Worm (Caenorhabditis elegans): ENCODE measurements around the gene ttbk-2.2.
"Not testable (repeated sequence)": the region's sequence is repeated elsewhere in the genome, so short reads cannot be mapped to it uniquely, and the experiment has no call there.

ttbk-2.2 gene

ce11 chrIV:5045389-5045788 is 21.4 kb downstream of the ttbk-2.2 start, which contains the start of gene hot-9:
Gene hot-9 (minus strand): TSS chrIV:5045489.
- TF ChIP-seq klf-2 (GFP tag; conservative IDR thresholded peaks at IDR 0.05) = no peak

- TF ChIP-seq tab-1 (GFP tag; IDR thresholded peaks at IDR 0.05) (peak; percentile 80; the same call in 1 of the 2 replicates), ref-1 (GFP tag; conservative IDR thresholded peaks at IDR 0.05) (no peak; the same call in 1 of the 2 replicates), T22C8.4 (GFP tag; IDR thresholded peaks at IDR 0.05) (no peak; the same call in none of the 2 replicates), flt-1 (GFP tag; IDR thresholded peaks at IDR 0.05) (peak; percentile 85), med-1 (GFP tag; optimal IDR thresholded peaks at IDR 0.05; ENCODE audit: insufficient read depth) (peak; percentile 52), ztf-29 (GFP tag; IDR thresholded peaks at IDR 0.05) (no peak), ztf-23 (GFP tag; IDR thresholded peaks at IDR 0.05) (peak; percentile 63; the same call in 1 of the 2 replicates), klf-2 (GFP tag; conservative IDR thresholded peaks at IDR 0.05) (no peak), cog-1 (tag; optimal IDR thresholded peaks at IDR 0.05) (no peak)
Observed at ce11 chrIV:5038744-5039143, 28.0 kb downstream of the ttbk-2.2 start.

- no peak for TF ChIP-seq ref-1 (GFP tag; conservative IDR thresholded peaks at IDR 0.05)
- no peak for TF ChIP-seq T22C8.4 (GFP tag; IDR thresholded peaks at IDR 0.05)
- TF ChIP-seq cog-1 (tag; optimal IDR thresholded peaks at IDR 0.05) = no peak
- no peak for TF ChIP-seq flt-1 (GFP tag; IDR thresholded peaks at IDR 0.05)
- no peak for TF ChIP-seq ztf-23 (GFP tag; IDR thresholded peaks at IDR 0.05)
- TF ChIP-seq klf-2 (GFP tag; conservative IDR thresholded peaks at IDR 0.05) = no peak
- no peak for TF ChIP-seq med-1 (GFP tag; optimal IDR thresholded peaks at IDR 0.05; ENCODE audit: insufficient read depth)
- no peak for TF ChIP-seq tab-1 (GFP tag; IDR thresholded peaks at IDR 0.05)
- TF ChIP-seq ztf-29 (GFP tag; IDR thresholded peaks at IDR 0.05) = no peak
Observed at ce11 chrIV:5037489-5037888, 29.3 kb downstream of the ttbk-2.2 start, which contains the start of gene C09B9.1. Gene C09B9.1 (plus strand): TSS chrIV:5037789.

- TF ChIP-seq tab-1 (GFP tag; IDR thresholded peaks at IDR 0.05) = no peak
- TF ChIP-seq flt-1 (GFP tag; IDR thresholded peaks at IDR 0.05) = no peak
- TF ChIP-seq T22C8.4 (GFP tag; IDR thresholded peaks at IDR 0.05) = no peak
- TF ChIP-seq med-1 (GFP tag; optimal IDR thresholded peaks at IDR 0.05; ENCODE audit: insufficient read depth) = no peak
- TF ChIP-seq klf-2 (GFP tag; conservative IDR thresholded peaks at IDR 0.05) = no peak
- TF ChIP-seq ztf-23 (GFP tag; IDR thresholded peaks at IDR 0.05) = no peak
- no peak for TF ChIP-seq cog-1 (tag; optimal IDR thresholded peaks at IDR 0.05)
- TF ChIP-seq ref-1 (GFP tag; conservative IDR thresholded peaks at IDR 0.05) = no peak
- TF ChIP-seq ztf-29 (GFP tag; IDR thresholded peaks at IDR 0.05) = no peak
Observed at ce11 chrIV:5033276-5033675, 33.5 kb downstream of the ttbk-2.2 start, which contains the start of gene C09B9.4. Gene C09B9.4 (minus strand): TSS chrIV:5033376.

- no peak for TF ChIP-seq ztf-23 (GFP tag; IDR thresholded peaks at IDR 0.05)
Observed at ce11 chrIV:5031346-5031745, 35.4 kb downstream of the ttbk-2.2 start.

- TF ChIP-seq ztf-23 (GFP tag; IDR thresholded peaks at IDR 0.05) (no peak), cog-1 (tag; optimal IDR thresholded peaks at IDR 0.05) (no peak), med-1 (GFP tag; optimal IDR thresholded peaks at IDR 0.05; ENCODE audit: insufficient read depth) (no peak), flt-1 (GFP tag; IDR thresholded peaks at IDR 0.05) (no peak), T22C8.4 (GFP tag; IDR thresholded peaks at IDR 0.05) (no peak), ref-1 (GFP tag; conservative IDR thresholded peaks at IDR 0.05) (no peak), ztf-29 (GFP tag; IDR thresholded peaks at IDR 0.05) (no peak), tab-1 (GFP tag; IDR thresholded peaks at IDR 0.05) (no peak), klf-2 (GFP tag; conservative IDR thresholded peaks at IDR 0.05) (no peak)
Observed at ce11 chrIV:5028978-5029377, 37.8 kb downstream of the ttbk-2.2 start, which contains the start of the genes best-6 and C09B9.2. Gene best-6 (minus strand): TSS chrIV:5029078. Gene C09B9.2 (plus strand): TSS chrIV:5029291.

ce11 chrIV:5025646-5026045 is 41.1 kb downstream of the ttbk-2.2 start, which contains the start of gene C09B9.85:
Gene C09B9.85 (minus strand): TSS chrIV:5025746.
- TF ChIP-seq tab-1 (GFP tag; IDR thresholded peaks at IDR 0.05) (no peak), med-1 (GFP tag; optimal IDR thresholded peaks at IDR 0.05; ENCODE audit: insufficient read depth) (no peak), klf-2 (GFP tag; conservative IDR thresholded peaks at IDR 0.05) (no peak), ztf-23 (GFP tag; IDR thresholded peaks at IDR 0.05) (no peak), ztf-29 (GFP tag; IDR thresholded peaks at IDR 0.05) (no peak), cog-1 (tag; optimal IDR thresholded peaks at IDR 0.05) (no peak), T22C8.4 (GFP tag; IDR thresholded peaks at IDR 0.05) (no peak), flt-1 (GFP tag; IDR thresholded peaks at IDR 0.05) (no peak), ref-1 (GFP tag; conservative IDR thresholded peaks at IDR 0.05) (no peak)

DNA sequence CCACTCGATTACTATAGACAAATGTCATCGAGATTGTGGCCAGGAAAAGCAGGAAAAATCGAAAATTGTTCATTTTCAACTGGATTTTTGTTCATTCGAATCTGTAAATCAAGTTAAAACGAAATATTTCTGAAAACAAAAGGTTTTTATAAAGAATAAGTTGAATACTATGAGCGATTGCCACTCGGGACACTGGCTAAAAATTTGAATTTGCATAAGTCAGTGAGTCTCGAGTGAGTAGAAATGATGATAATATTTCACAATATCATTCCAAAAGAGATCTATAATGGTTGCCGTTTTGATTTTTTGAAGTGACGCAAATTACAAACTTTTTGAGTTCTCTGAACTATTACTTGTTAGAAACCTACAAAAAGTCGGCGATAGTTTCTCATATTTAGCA is 46.3 kb downstream of the ttbk-2.2 start, which contains the start of gene T28H11.8:
TSS of gene T28H11.8 (minus strand) at position 101 of the 400 bp plus-strand sequence.
- no peak for TF ChIP-seq cog-1 (tag; optimal IDR thresholded peaks at IDR 0.05)
- no peak for TF ChIP-seq ref-1 (GFP tag; conservative IDR thresholded peaks at IDR 0.05)
- TF ChIP-seq med-1 (GFP tag; optimal IDR thresholded peaks at IDR 0.05; ENCODE audit: insufficient read depth) = no peak
- no peak for TF ChIP-seq ztf-29 (GFP tag; IDR thresholded peaks at IDR 0.05)
- TF ChIP-seq ztf-23 (GFP tag; IDR thresholded peaks at IDR 0.05) = no peak
- TF ChIP-seq tab-1 (GFP tag; IDR thresholded peaks at IDR 0.05) = no peak
- no peak for TF ChIP-seq flt-1 (GFP tag; IDR thresholded peaks at IDR 0.05)

- 0 out of 2 replicates have a peak, but pooled peaks have one; percentile 9 for TF ChIP-seq tab-1 (GFP tag; IDR thresholded peaks at IDR 0.05)
Observed at ce11 chrIV:5017075-5017474, 49.7 kb downstream of the ttbk-2.2 start, which contains the start of gene T28H11.7. Gene T28H11.7 (minus strand): TSS chrIV:5017175.

- TF ChIP-seq flt-1, ztf-23, ztf-29 (GFP tag; IDR thresholded peaks at IDR 0.05): not testable (repeated sequence)
Observed at ce11 chrIV:5016461-5016860, 50.3 kb downstream of the ttbk-2.2 start, which contains the start of gene ssq-4. Gene ssq-4 (plus strand): TSS chrIV:5016479.

Measured in whole organism, midembryonic.